Worm (Caenorhabditis elegans) whole organism, young adult: ENCODE results near the gene unk-1.

Experiments
- B0019.2 ChIP-seq: fragments of 200-800 bp; sonication (Bioruptor generic); conservative IDR thresholded peaks from 2 replicates; pipeline ENCODE4 v1.3.6; 2022; ENCODE audit warnings: missing genetic modification reagents, missing genetic modification characterization, missing compliant biosample characterization
- B0261.1 ChIP-seq: sonication (generic microtip); optimal IDR thresholded peaks from 2 replicates; lab custom pipeline; 2016; ENCODE audit warnings: mild to moderate bottlenecking, missing genetic modification characterization, moderate library complexity, missing compliant biosample characterization
- F10E7.11 ChIP-seq: sonication (generic microtip); optimal IDR thresholded peaks from 2 replicates; lab custom pipeline; 2017; ENCODE audit warnings: mild to moderate bottlenecking, missing genetic modification characterization, moderate library complexity, missing compliant biosample characterization
- F33H1.4 ChIP-seq: fragments of 200-800 bp; sonication (Bioruptor generic); IDR thresholded peaks from 2 replicates; pipeline ENCODE4 v1.3.6; 2022; ENCODE audit warnings: missing genetic modification reagents, missing genetic modification characterization, missing compliant biosample characterization
- F37B4.10 ChIP-seq: fragments of 200-800 bp; sonication (Bioruptor generic); IDR thresholded peaks from 2 replicates; pipeline ENCODE4 v1.3.6; 2022; ENCODE audit warnings: missing genetic modification characterization, missing compliant biosample characterization
- F39B2.1 ChIP-seq: fragments of 200-800 bp; sonication (Bioruptor generic); IDR thresholded peaks from 2 replicates; pipeline ENCODE4 v1.3.6; 2022; ENCODE audit warnings: missing genetic modification reagents, missing genetic modification characterization, missing compliant biosample characterization
- F55B11.4 ChIP-seq: sonication (generic microtip); optimal IDR thresholded peaks from 2 replicates; lab custom pipeline; 2016; ENCODE audit warnings: missing compliant biosample characterization, missing genetic modification characterization, borderline replicate concordance; ENCODE audit not compliant: insufficient read depth
- F57C9.4 ChIP-seq: sonication (generic microtip); optimal IDR thresholded peaks from 2 replicates; lab custom pipeline; 2017; ENCODE audit warnings: mild to moderate bottlenecking, missing genetic modification characterization, missing compliant biosample characterization
- K11D2.4 ChIP-seq: fragments of 200-800 bp; sonication (Bioruptor generic); IDR thresholded peaks from 2 replicates; pipeline ENCODE4 v1.3.6; 2022; ENCODE audit warnings: missing genetic modification reagents, missing genetic modification characterization, missing compliant biosample characterization
- K12H6.12 ChIP-seq: fragments of 200-800 bp; sonication (Bioruptor generic); optimal IDR thresholded peaks from 2 replicates; lab custom pipeline; 2018; ENCODE audit warnings: mild to moderate bottlenecking, missing genetic modification characterization, missing compliant biosample characterization
- T26A5.8 ChIP-seq: sonication (generic microtip); optimal IDR thresholded peaks from 2 replicates; lab custom pipeline; 2016; ENCODE audit warnings: missing genetic modification characterization, missing compliant biosample characterization
- Y53G8AR.9 ChIP-seq: fragments of 200-800 bp; sonication (Bioruptor generic); conservative IDR thresholded peaks from 2 replicates; pipeline ENCODE4 v1.3.6; 2022; ENCODE audit warnings: missing genetic modification reagents, missing genetic modification characterization, missing compliant biosample characterization
- Y67H2A.10 ChIP-seq: fragments of 200-800 bp; sonication (Bioruptor generic); conservative IDR thresholded peaks from 2 replicates; pipeline ENCODE4 v1.3.6; 2022; ENCODE audit warnings: missing genetic modification reagents, missing genetic modification characterization, missing compliant biosample characterization
- Y95B8A.8 ChIP-seq: fragments of 200-800 bp; sonication (Bioruptor generic); IDR thresholded peaks from 2 replicates; pipeline ENCODE4 v1.3.6; 2022; ENCODE audit warnings: missing genetic modification reagents, missing genetic modification characterization, missing compliant biosample characterization
- ZK185.1 ChIP-seq: sonication (generic microtip); optimal IDR thresholded peaks from 2 replicates; lab custom pipeline; 2016; ENCODE audit warnings: mild to moderate bottlenecking, missing genetic modification characterization, missing compliant biosample characterization; ENCODE audit not compliant: poor library complexity, severe bottlenecking
- ama-1 ChIP-seq, 3 experiments: fragments of 150-350 bp in 1 of 3; sonication (generic microtip) in 2 of 3; optimal IDR thresholded peaks; 2 replicates each; lab custom pipeline; 2014 to 2018; ENCODE audit warnings: missing biosample characterization in 2 of 3, missing genetic modification characterization in 2 of 3, missing genetic modification reagents in 2 of 3
- atf-7 ChIP-seq: sonication (generic microtip); optimal IDR thresholded peaks from 2 replicates; lab custom pipeline; 2017; ENCODE audit warnings: mild to moderate bottlenecking, missing genetic modification characterization, missing compliant biosample characterization
- athp-1 ChIP-seq: sonication (generic microtip); optimal IDR thresholded peaks from 2 replicates; lab custom pipeline; 2017; ENCODE audit warnings: mild to moderate bottlenecking, missing genetic modification characterization, missing compliant biosample characterization
- attf-3 ChIP-seq: fragments of 200-800 bp; sonication (Bioruptor generic); conservative IDR thresholded peaks from 2 replicates; pipeline ENCODE4 v1.3.6; 2022; ENCODE audit warnings: missing genetic modification reagents, missing genetic modification characterization, missing compliant biosample characterization
- bed-1 ChIP-seq: fragments of 200-800 bp; sonication (Bioruptor generic); IDR thresholded peaks from 2 replicates; pipeline ENCODE4 v1.3.6; 2022; ENCODE audit warnings: missing genetic modification reagents, missing genetic modification characterization, missing compliant biosample characterization
- ccch-3 ChIP-seq: fragments of 200-800 bp; sonication (Bioruptor generic); optimal IDR thresholded peaks from 2 replicates; lab custom pipeline; 2018; ENCODE audit warnings: mild to moderate bottlenecking, missing genetic modification characterization, missing compliant biosample characterization
- ceh-40 ChIP-seq: fragments of 200-800 bp; sonication (Bioruptor generic); IDR thresholded peaks from 2 replicates; pipeline ENCODE4 v1.3.6; 2022; ENCODE audit warnings: missing genetic modification characterization, missing compliant biosample characterization
- chd-7 ChIP-seq: sonication (generic microtip); optimal IDR thresholded peaks from 2 replicates; lab custom pipeline; 2016; ENCODE audit warnings: mild to moderate bottlenecking, missing genetic modification characterization, moderate library complexity, missing compliant biosample characterization
- dox-1 ChIP-seq: fragments of 200-800 bp; sonication (Bioruptor generic); IDR thresholded peaks from 2 replicates; pipeline ENCODE4 v1.3.6; 2022; ENCODE audit warnings: missing genetic modification reagents, missing genetic modification characterization, missing compliant biosample characterization
- dpl-1 ChIP-seq: fragments of 150-350 bp; optimal IDR thresholded peaks from 2 replicates; lab custom pipeline; 2014; ENCODE audit warnings: missing biosample characterization, missing genetic modification reagents, missing genetic modification characterization
- efl-1 ChIP-seq: fragments of 150-350 bp; optimal IDR thresholded peaks from 2 replicates; lab custom pipeline; 2014; ENCODE audit warnings: missing biosample characterization, missing genetic modification reagents, missing genetic modification characterization
- egrh-3 ChIP-seq: fragments of 200-800 bp; sonication (Bioruptor generic); IDR thresholded peaks from 2 replicates; pipeline ENCODE4 v1.3.6; 2022; ENCODE audit warnings: missing genetic modification reagents, missing genetic modification characterization, missing compliant biosample characterization
- hmg-1.2 ChIP-seq: fragments of 200-800 bp; sonication (Bioruptor generic); IDR thresholded peaks from 2 replicates; pipeline ENCODE4 v1.3.6; 2022; ENCODE audit warnings: missing genetic modification reagents, missing genetic modification characterization, missing compliant biosample characterization
- hmg-20 ChIP-seq: fragments of 200-800 bp; sonication (Bioruptor generic); IDR thresholded peaks from 2 replicates; pipeline ENCODE4 v1.3.6; 2022; ENCODE audit warnings: missing genetic modification reagents, missing genetic modification characterization, missing compliant biosample characterization
- hrde-1 ChIP-seq: sonication (generic microtip); optimal IDR thresholded peaks from 2 replicates; lab custom pipeline; 2016; ENCODE audit warnings: missing genetic modification characterization, mild to moderate bottlenecking, missing compliant biosample characterization, moderate library complexity, missing genotype, missing genetic modification reagents, borderline replicate concordance
- lin-26 ChIP-seq: fragments of 200-800 bp; sonication (Bioruptor generic); IDR thresholded peaks from 2 replicates; pipeline ENCODE4 v1.3.6; 2022; ENCODE audit warnings: missing genetic modification reagents, missing genetic modification characterization, missing compliant biosample characterization
- lin-35 ChIP-seq, 3 experiments: fragments of 150-350 bp in 2 of 3; sonication (generic microtip) in 1 of 3; optimal IDR thresholded peaks; 2 replicates each; lab custom pipeline; 2014 to 2018; ENCODE audit warnings: missing biosample characterization in 3 of 3, missing genetic modification characterization in 3 of 3, missing genetic modification reagents in 3 of 3
- lin-54 ChIP-seq: fragments of 200-800 bp; sonication (Bioruptor generic); optimal IDR thresholded peaks from 2 replicates; lab custom pipeline; 2018; ENCODE audit warnings: mild to moderate bottlenecking, missing genetic modification characterization, missing compliant biosample characterization
- lsy-27 ChIP-seq: sonication (generic microtip); optimal IDR thresholded peaks from 2 replicates; lab custom pipeline; 2017; ENCODE audit warnings: missing genetic modification characterization, mild to moderate bottlenecking, missing compliant biosample characterization, antibody characterized with exemption, missing genotype, borderline replicate concordance; ENCODE audit not compliant: insufficient read depth
- madf-10 ChIP-seq: sonication (generic microtip); optimal IDR thresholded peaks from 2 replicates; lab custom pipeline; 2016; ENCODE audit warnings: mild to moderate bottlenecking, missing genetic modification characterization, missing compliant biosample characterization
- madf-8 ChIP-seq: fragments of 200-800 bp; sonication (Bioruptor generic); conservative IDR thresholded peaks from 2 replicates; pipeline ENCODE4 v1.3.6; 2022; ENCODE audit warnings: missing genetic modification reagents, missing genetic modification characterization, missing compliant biosample characterization
- mes-4 ChIP-seq: sonication (generic microtip); optimal IDR thresholded peaks from 2 replicates; lab custom pipeline; 2016; ENCODE audit warnings: missing genotype, missing genetic modification characterization, missing compliant biosample characterization
- mxl-1 ChIP-seq: sonication (generic microtip); optimal IDR thresholded peaks from 2 replicates; lab custom pipeline; 2016; ENCODE audit warnings: missing genetic modification characterization, missing compliant biosample characterization
- nhr-120 ChIP-seq: fragments of 200-800 bp; sonication (Bioruptor generic); IDR thresholded peaks from 2 replicates; pipeline ENCODE4 v1.3.6; 2022; ENCODE audit warnings: missing genetic modification characterization, missing compliant biosample characterization
- nhr-27 ChIP-seq: fragments of 200-800 bp; sonication (Bioruptor generic); optimal IDR thresholded peaks from 2 replicates; lab custom pipeline; 2018; ENCODE audit warnings: mild to moderate bottlenecking, missing genetic modification characterization, moderate library complexity, missing compliant biosample characterization
- nhr-90 ChIP-seq: sonication (generic microtip); optimal IDR thresholded peaks from 2 replicates; lab custom pipeline; 2016; ENCODE audit warnings: missing genotype, mild to moderate bottlenecking, missing genetic modification characterization, missing compliant biosample characterization
- pha-4 ChIP-seq: fragments of 150-350 bp; sonication (generic microtip); optimal IDR thresholded peaks from 2 replicates; lab custom pipeline; 2014; ENCODE audit warnings: missing biosample characterization, missing genetic modification reagents, missing genetic modification characterization
- sptf-2 ChIP-seq: fragments of 200-800 bp; sonication (Bioruptor generic); optimal IDR thresholded peaks from 2 replicates; lab custom pipeline; 2018; ENCODE audit warnings: mild to moderate bottlenecking, missing genetic modification characterization, missing compliant biosample characterization
- tbp1 ChIP-seq: fragments of 200-800 bp; sonication (Bioruptor generic); optimal IDR thresholded peaks from 2 replicates; lab custom pipeline; 2018; ENCODE audit warnings: mild to moderate bottlenecking, missing genetic modification characterization, missing compliant biosample characterization
- tlf-1 ChIP-seq: fragments of 200-800 bp; sonication (Bioruptor generic); optimal IDR thresholded peaks from 2 replicates; lab custom pipeline; 2018; ENCODE audit warnings: mild to moderate bottlenecking, missing genetic modification characterization, missing compliant biosample characterization
- ztf-22 ChIP-seq: fragments of 200-800 bp; sonication (Bioruptor generic); optimal IDR thresholded peaks from 2 replicates; lab custom pipeline; 2018; ENCODE audit warnings: mild to moderate bottlenecking, missing genetic modification characterization, moderate library complexity, missing compliant biosample characterization
- ztf-28 ChIP-seq: fragments of 200-800 bp; sonication (Bioruptor generic); IDR thresholded peaks from 2 replicates; pipeline ENCODE4 v1.3.6; 2022; ENCODE audit warnings: missing genetic modification reagents, missing genetic modification characterization, missing compliant biosample characterization
- ztf-3 ChIP-seq: fragments of 200-800 bp; sonication (Bioruptor generic); optimal IDR thresholded peaks from 2 replicates; lab custom pipeline; 2018; ENCODE audit warnings: mild to moderate bottlenecking, missing genetic modification characterization, missing compliant biosample characterization

Gene unk-1

ce11 chrX:8019665-8020064 is 4.9 kb downstream of the unk-1 start (continued):
- TF ChIP-seq nhr-27 (tag; lab: Kevin White, UChicago) (no peak), hrde-1 (tag; lab: Kevin White, UChicago) (no peak), nhr-90 (tag; lab: Kevin White, UChicago) (peak; percentile 25), Y53G8AR.9 (peak; percentile 56; the same call in 1 of the 2 replicates), bed-1 (GFP tag; lab: Robert Waterston, UW) (no peak), Y95B8A.8 (GFP tag; lab: Robert Waterston, UW) (peak; percentile 77; the same call in 1 of the 2 replicates), mes-4 (tag; lab: Kevin White, UChicago) (no peak), ztf-3 (GFP tag; lab: Kevin White, UChicago) (peak; percentile 83), ama-1 (optimal IDR thresholded peaks at IDR 0.05; lab: Kevin White, UChicago) (no peak), ama-1 (GFP tag; optimal IDR thresholded peaks at IDR 0.05; lab: Kevin White, UChicago) (peak in 1 of 2 experiments; percentile 7), hmg-20 (GFP tag; lab: Robert Waterston, UW) (peak; percentile 50; the same call in 1 of the 2 replicates), mxl-1 (tag; lab: Kevin White, UChicago) (no peak), K12H6.12 (peak; percentile 94), efl-1 (GFP tag; lab: Kevin White, UChicago) (no peak), F39B2.1 (GFP tag; lab: Robert Waterston, UW) (no peak), lin-26 (GFP tag; lab: Robert Waterston, UW) (no peak), nhr-120 (no peak), pha-4 (tag; lab: Kevin White, UChicago) (no peak), madf-10 (tag; lab: Kevin White, UChicago) (peak; percentile 70), F57C9.4 (tag; lab: Kevin White, UChicago) (no peak), ccch-3 (GFP tag; lab: Kevin White, UChicago) (no peak), attf-3 (GFP tag; lab: Robert Waterston, UW) (no peak; the same call in 1 of the 2 replicates), sptf-2 (no peak), chd-7 (tag; lab: Kevin White, UChicago) (peak; percentile 88), F10E7.11 (tag; lab: Kevin White, UChicago) (no peak), dox-1 (GFP tag; lab: Robert Waterston, UW) (peak; percentile 87), ztf-28 (GFP tag; lab: Robert Waterston, UW) (no peak), tbp1 (GFP tag; lab: Kevin White, UChicago) (peak; percentile 66), ZK185.1 (tag; lab: Kevin White, UChicago) (peak; percentile 58), hmg-1.2 (peak; percentile 76), lin-54 (GFP tag; lab: Kevin White, UChicago) (peak; percentile 61), madf-8 (no peak), F37B4.10 (GFP tag; lab: Robert Waterston, UW) (0 out of 2 replicates have a peak, but pooled peaks have one; percentile 26), K11D2.4 (GFP tag; lab: Robert Waterston, UW) (peak; percentile 81), tlf-1 (peak; percentile 45), dpl-1 (no peak), lsy-27 (no peak), T26A5.8 (tag; lab: Kevin White, UChicago) (no peak), athp-1 (no peak), egrh-3 (GFP tag; lab: Robert Waterston, UW) (peak; percentile 83), ztf-22 (GFP tag; lab: Kevin White, UChicago) (peak; percentile 74), F55B11.4 (tag; lab: Kevin White, UChicago) (no peak), B0261.1 (tag; lab: Kevin White, UChicago) (peak; percentile 12), Y67H2A.10 (no peak), F33H1.4 (0 out of 2 replicates have a peak, but pooled peaks have one; percentile 9), lin-35 (GFP tag; optimal IDR thresholded peaks at IDR 0.05; lab: Kevin White, UChicago) (peak in 1 of 3 experiments; percentile 76), B0019.2 (GFP tag; lab: Robert Waterston, UW) (no peak), atf-7 (tag; lab: Kevin White, UChicago) (peak; percentile 89), ceh-40 (no peak)
